Worm (Caenorhabditis elegans) whole organism, L1 larva: ENCODE results near the gene F26F2.5.

Experiments
- sox-4 ChIP-seq: sonication (generic microtip); optimal IDR thresholded peaks from 2 replicates; lab custom pipeline; 2016; ENCODE audit warnings: missing genetic modification characterization, missing compliant biosample characterization
- swsn-7 ChIP-seq: sonication (generic microtip); optimal IDR thresholded peaks from 2 replicates; lab custom pipeline; 2016; ENCODE audit warnings: missing genetic modification characterization, missing compliant biosample characterization

DNA sequence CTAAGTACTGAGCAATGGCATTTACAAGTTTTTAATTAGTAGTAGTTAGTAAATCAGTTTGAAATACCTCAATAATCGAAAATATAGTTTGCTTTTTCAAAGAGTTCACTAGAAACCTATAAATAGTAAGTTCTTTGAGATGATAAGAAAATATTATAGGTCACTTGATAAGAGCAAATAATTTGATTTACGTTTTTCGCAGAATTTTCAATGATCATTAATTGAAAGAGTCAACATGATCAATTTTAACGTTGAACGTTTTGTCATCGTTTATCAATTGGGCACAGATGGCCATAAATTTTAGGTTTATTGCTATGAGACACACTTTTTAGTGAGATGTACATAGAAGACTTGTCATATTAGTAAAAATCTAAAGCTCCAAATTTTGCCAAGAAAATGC lies 27.8 kb upstream of the F26F2.5 start:
- TF ChIP-seq swsn-7 (tag; lab: Kevin White, UChicago) (no peak), sox-4 (no peak)
